Fruit fly (Drosophila melanogaster): ENCODE measurements around the gene CG42564.

CG42564 gene

dm6 chr3R:6351181-6351580 lies 23.1 kb upstream of the CG42564 start (continued):
- TF ChIP-seq CG8359 (GFP tag; optimal IDR thresholded peaks at IDR 0.05; ENCODE audit: borderline replicate concordance) (peak; percentile 43), tap (tag; optimal IDR thresholded peaks at IDR 0.05) (no peak), CG11723 (GFP tag; optimal IDR thresholded peaks at IDR 0.05) (no peak), pnt (GFP tag; optimal IDR thresholded peaks at IDR 0.05) (no peak), oc (tag; optimal IDR thresholded peaks at IDR 0.05) (no peak), Hr78 (GFP tag; optimal IDR thresholded peaks at IDR 0.05) (no peak), tna (GFP tag; IDR thresholded peaks at IDR 0.05; ENCODE audit: partially characterized antibody) (no peak), kni (GFP tag; optimal IDR thresholded peaks at IDR 0.05) (peak; percentile 21), wek (GFP tag; optimal IDR thresholded peaks at IDR 0.05) (no peak), YL-1 (GFP tag; optimal IDR thresholded peaks at IDR 0.05) (no peak), Nf-YA (GFP tag; IDR thresholded peaks at IDR 0.05) (no peak), Hr3 (GFP tag; optimal IDR thresholded peaks at IDR 0.05) (no peak), CG3726 (GFP tag; IDR thresholded peaks at IDR 0.05) (no peak), rib (GFP tag; IDR thresholded peaks at IDR 0.05) (no peak), CG13894 (tag; optimal IDR thresholded peaks at IDR 0.05) (no peak), CG12391 (tag; optimal IDR thresholded peaks at IDR 0.05) (no peak), CG13624 (GFP tag; optimal IDR thresholded peaks at IDR 0.05) (no peak), CG10274 (GFP tag; optimal IDR thresholded peaks at IDR 0.05) (no peak), lbe (GFP tag; optimal IDR thresholded peaks at IDR 0.05) (no peak)

dm6 chr3R:6351696-6352378 lies 22.4 kb upstream of the CG42564 start:
- peak; percentile 34; the same call in 1 of the 3 replicates for TF ChIP-seq row (GFP tag; IDR thresholded peaks at IDR 0.05)
- no peak for TF ChIP-seq shn (GFP tag; optimal IDR thresholded peaks at IDR 0.05)
- no peak for TF ChIP-seq Vsx1 (GFP tag; optimal IDR thresholded peaks at IDR 0.05)
- TF ChIP-seq CG12071 (GFP tag; optimal IDR thresholded peaks at IDR 0.05) = no peak
- TF ChIP-seq phol (tag; optimal IDR thresholded peaks at IDR 0.05) = peak; percentile 45
- TF ChIP-seq CG9876 (GFP tag; optimal IDR thresholded peaks at IDR 0.05) = no peak
- TF ChIP-seq CG5180 (GFP tag; optimal IDR thresholded peaks at IDR 0.05) = peak; percentile 5
- TF ChIP-seq unpg (GFP tag; optimal IDR thresholded peaks at IDR 0.05) = peak; percentile 32
- peak; percentile 50 for TF ChIP-seq cg (GFP tag; optimal IDR thresholded peaks at IDR 0.05)
- peak; percentile 60 for TF ChIP-seq dmrt99B (tag; optimal IDR thresholded peaks at IDR 0.05)
- TF ChIP-seq CG11504 (tag; optimal IDR thresholded peaks at IDR 0.05) = peak; percentile 54
- TF ChIP-seq CG2199 (GFP tag; IDR thresholded peaks at IDR 0.05) = peak; percentile 15; the same call in 1 of the 3 replicates
- peak; percentile 4; the same call in 1 of the 2 replicates for TF ChIP-seq CG14014 (GFP tag; IDR thresholded peaks at IDR 0.05)
- peak; percentile 33 for TF ChIP-seq D19A (tag; optimal IDR thresholded peaks at IDR 0.05)
- TF ChIP-seq CG2712 (tag; optimal IDR thresholded peaks at IDR 0.05) = peak; percentile 51
- TF ChIP-seq CG15601 (tag; optimal IDR thresholded peaks at IDR 0.05) = no peak
- peak; percentile 36; the same call in 1 of the 2 replicates for TF ChIP-seq CG6689 (GFP tag; IDR thresholded peaks at IDR 0.05)
- no peak for TF ChIP-seq CG6683 (GFP tag; optimal IDR thresholded peaks at IDR 0.05)
- TF ChIP-seq CG2875 (GFP tag; optimal IDR thresholded peaks at IDR 0.05) = no peak
- peak; percentile 56 for TF ChIP-seq CG13424 (tag; optimal IDR thresholded peaks at IDR 0.05)
- TF ChIP-seq CG30431 (GFP tag; optimal IDR thresholded peaks at IDR 0.05) = no peak
- TF ChIP-seq CG9437 (GFP tag; optimal IDR thresholded peaks at IDR 0.05) = no peak
- TF ChIP-seq CG18262 (tag; optimal IDR thresholded peaks at IDR 0.05) = peak; percentile 48
- TF ChIP-seq CG12299 (tag; optimal IDR thresholded peaks at IDR 0.05) = peak; percentile 13
- peak; percentile 49 for TF ChIP-seq cwo (GFP tag; optimal IDR thresholded peaks at IDR 0.05)
- TF ChIP-seq Pdp1 (GFP tag; optimal IDR thresholded peaks at IDR 0.05) = peak in 1 of 2 experiments; percentile 22
- peak; percentile 38 for TF ChIP-seq CG4424 (GFP tag; optimal IDR thresholded peaks at IDR 0.05)
- TF ChIP-seq Sox100B (GFP tag; optimal IDR thresholded peaks at IDR 0.05) = peak; percentile 62
- peak; percentile 77 for TF ChIP-seq CG4820 (GFP tag; optimal IDR thresholded peaks at IDR 0.05)

All from whole organism, embryonic.